Worm (Caenorhabditis elegans): Measurements from ENCODE around the gene ifc-1.

- no peak for TF ChIP-seq dao-5 (tag; optimal IDR thresholded peaks at IDR 0.05)
- no peak for TF ChIP-seq W03F9.2 (tag; optimal IDR thresholded peaks at IDR 0.05)
- TF ChIP-seq him-1 (tag; optimal IDR thresholded peaks at IDR 0.05), result no peak
These were observed 25.7 kb upstream of the ifc-1 start, which contains the start of gene srj-57 for ce11 chrV:2855473-2855872.
